Fruit fly (Drosophila melanogaster) whole organism, embryonic: ENCODE data around the gene caup.
A peak's percentile ranks its signal among the peaks of the same experiment; 100 is the strongest.

Experiments
- Abd-B ChIP-seq: fragments of 200-800 bp; sonication (Bioruptor generic); optimal IDR thresholded peaks from 2 replicates; lab custom pipeline; 2018; ENCODE audit warnings: missing biosample characterization, mild to moderate bottlenecking, missing genetic modification characterization, moderate library complexity
- Bgb ChIP-seq: fragments of 200-800 bp; sonication (Bioruptor generic); IDR thresholded peaks from 2 replicates; pipeline ENCODE4 v1.3.6; 2022; ENCODE audit warnings: missing biosample characterization, missing genetic modification characterization; ENCODE audit not compliant: partially characterized antibody
- CG1024 ChIP-seq: fragments of 200-800 bp; sonication (Bioruptor generic); IDR thresholded peaks from 2 replicates; pipeline ENCODE4 v1.3.6; 2022; ENCODE audit warnings: missing biosample characterization, missing genetic modification characterization
- CG11696 ChIP-seq: fragments of 200-800 bp; sonication (Bioruptor generic); IDR thresholded peaks from 2 replicates; pipeline ENCODE4 v1.3.6; 2022; ENCODE audit warnings: missing biosample characterization, missing genetic modification characterization
- CG12104 ChIP-seq: fragments of 200-800 bp; sonication (Bioruptor generic); optimal IDR thresholded peaks from 3 replicates; lab custom pipeline; 2016; ENCODE audit warnings: missing biosample characterization, missing genetic modification characterization
- CG12299 ChIP-seq: fragments of 200-800 bp; sonication (Bioruptor generic); optimal IDR thresholded peaks from 2 replicates; lab custom pipeline; 2018; ENCODE audit warnings: missing biosample characterization, mild to moderate bottlenecking, missing genetic modification characterization
- CG13296 ChIP-seq: fragments of 200-800 bp; sonication (Bioruptor generic); optimal IDR thresholded peaks from 3 replicates; lab custom pipeline; 2018; ENCODE audit warnings: missing biosample characterization, mild to moderate bottlenecking, missing genetic modification characterization
- CG13624 ChIP-seq: fragments of 200-800 bp; sonication (Bioruptor generic); optimal IDR thresholded peaks from 2 replicates; lab custom pipeline; 2016; ENCODE audit warnings: missing biosample characterization, missing genetic modification characterization
- CG14710 ChIP-seq: fragments of 200-800 bp; sonication (Bioruptor generic); optimal IDR thresholded peaks from 3 replicates; lab custom pipeline; 2019; ENCODE audit warnings: missing biosample characterization, mild to moderate bottlenecking, missing genetic modification characterization, moderate library complexity
- CG15269 ChIP-seq: fragments of 200-800 bp; sonication (Bioruptor generic); optimal IDR thresholded peaks from 2 replicates; lab custom pipeline; 2018; ENCODE audit warnings: missing biosample characterization, mild to moderate bottlenecking, missing genetic modification characterization, moderate library complexity
- CG17568 ChIP-seq: fragments of 200-800 bp; sonication (Bioruptor generic); optimal IDR thresholded peaks from 2 replicates; lab custom pipeline; 2018; ENCODE audit warnings: missing biosample characterization, mild to moderate bottlenecking, missing genetic modification characterization, moderate library complexity
- CG2889 ChIP-seq: fragments of 200-800 bp; sonication (Bioruptor generic); IDR thresholded peaks from 3 replicates; pipeline ENCODE4 v1.3.6; 2022; ENCODE audit warnings: missing biosample characterization, missing genetic modification characterization
- CG33557 ChIP-seq: fragments of 200-800 bp; sonication (Bioruptor generic); optimal IDR thresholded peaks from 2 replicates; lab custom pipeline; 2019; ENCODE audit warnings: missing biosample characterization, mild to moderate bottlenecking, missing genetic modification characterization, moderate library complexity
- CG42726 ChIP-seq: fragments of 200-800 bp; sonication (Bioruptor generic); IDR thresholded peaks from 2 replicates; pipeline ENCODE4 v1.3.6; 2022; ENCODE audit warnings: missing biosample characterization, missing genetic modification characterization; ENCODE audit not compliant: partially characterized antibody
- CG6654 ChIP-seq: fragments of 200-800 bp; sonication (Bioruptor generic); optimal IDR thresholded peaks from 2 replicates; lab custom pipeline; 2017; ENCODE audit warnings: missing biosample characterization, mild to moderate bottlenecking, missing genetic modification characterization
- CG8290 ChIP-seq, 3 experiments: fragments of 200-800 bp; sonication (Bioruptor generic); optimal IDR thresholded peaks; 2 replicates each; lab custom pipeline; 2016 to 2019; ENCODE audit warnings: missing biosample characterization in 3 of 3, missing genetic modification characterization in 3 of 3, mild to moderate bottlenecking in 2 of 3, moderate library complexity in 1 of 3
- CG8765 ChIP-seq: fragments of 200-800 bp; sonication (Bioruptor generic); IDR thresholded peaks from 2 replicates; pipeline ENCODE4 v1.3.6; 2022; ENCODE audit warnings: missing biosample characterization, missing genetic modification characterization
- CG9876 ChIP-seq: fragments of 200-800 bp; sonication (Bioruptor generic); optimal IDR thresholded peaks from 2 replicates; lab custom pipeline; 2016; ENCODE audit warnings: missing biosample characterization, missing genetic modification characterization
- CkIIα-i1 ChIP-seq: fragments of 200-800 bp; sonication (Bioruptor generic); IDR thresholded peaks from 2 replicates; pipeline ENCODE4 v1.3.6; 2022; ENCODE audit warnings: missing biosample characterization, missing genetic modification characterization
- Dfd ChIP-seq, 2 experiments: fragments of >200 bp; optimal IDR thresholded peaks; 2 replicates each; lab custom pipeline; 2017; ENCODE audit warnings: missing biosample characterization in 2 of 2, missing genetic modification characterization in 2 of 2
- ERR ChIP-seq: fragments of 200-800 bp; sonication (Bioruptor generic); optimal IDR thresholded peaks from 2 replicates; lab custom pipeline; 2016; ENCODE audit warnings: missing biosample characterization, missing genetic modification characterization
- Gug ChIP-seq: fragments of 200-800 bp; sonication (Bioruptor generic); IDR thresholded peaks from 4 replicates; pipeline ENCODE4 v1.3.6; 2022; ENCODE audit warnings: missing biosample characterization, missing genetic modification characterization
- HLHmδ ChIP-seq: fragments of 200-800 bp; sonication (Bioruptor generic); optimal IDR thresholded peaks from 2 replicates; lab custom pipeline; 2018; ENCODE audit warnings: missing biosample characterization, mild to moderate bottlenecking, missing genetic modification characterization, moderate library complexity
- Hr51 ChIP-seq, 2 experiments: fragments of 200-800 bp; sonication (Bioruptor generic); optimal IDR thresholded peaks; 2 replicates in 1 of 2; 3 replicates in 1 of 2; lab custom pipeline; 2016 to 2018; ENCODE audit warnings: missing biosample characterization in 2 of 2, missing genetic modification characterization in 2 of 2, mild to moderate bottlenecking in 1 of 2, moderate library complexity in 1 of 2
- Hsf ChIP-seq: fragments of 200-800 bp; sonication (Bioruptor generic); optimal IDR thresholded peaks from 3 replicates; lab custom pipeline; 2016; ENCODE audit warnings: missing biosample characterization, missing genetic modification characterization
- Jarid2 ChIP-seq: fragments of 200-800 bp; sonication (Bioruptor generic); optimal IDR thresholded peaks from 3 replicates; lab custom pipeline; 2017; ENCODE audit warnings: mild to moderate bottlenecking, missing biosample characterization, missing genetic modification reagents, missing genetic modification characterization
- Meics ChIP-seq: fragments of 200-800 bp; sonication (Bioruptor generic); optimal IDR thresholded peaks from 2 replicates; lab custom pipeline; 2017; ENCODE audit warnings: missing biosample characterization, mild to moderate bottlenecking, missing genetic modification characterization
- NC2α ChIP-seq: fragments of 200-800 bp; sonication (Bioruptor generic); optimal IDR thresholded peaks from 2 replicates; lab custom pipeline; 2016; ENCODE audit warnings: missing biosample characterization, missing genetic modification characterization
- Rx ChIP-seq: fragments of 200-800 bp; sonication (Bioruptor generic); IDR thresholded peaks from 2 replicates; pipeline ENCODE4 v1.3.6; 2022; ENCODE audit warnings: missing biosample characterization, missing genetic modification characterization
- Sox102F ChIP-seq: fragments of 200-800 bp; sonication (Bioruptor generic); optimal IDR thresholded peaks from 2 replicates; lab custom pipeline; 2018; ENCODE audit warnings: missing biosample characterization, mild to moderate bottlenecking, missing genetic modification characterization, moderate library complexity
- Ssrp ChIP-seq: fragments of 200-800 bp; sonication (Bioruptor generic); optimal IDR thresholded peaks from 2 replicates; lab custom pipeline; 2018; ENCODE audit warnings: missing biosample characterization, mild to moderate bottlenecking, missing genetic modification characterization, moderate library complexity
- aop ChIP-seq: fragments of 200-800 bp; sonication (Bioruptor generic); IDR thresholded peaks from 2 replicates; pipeline ENCODE4 v1.3.6; 2022; ENCODE audit warnings: missing biosample characterization, missing genetic modification characterization
- dimm ChIP-seq: fragments of 200-800 bp; sonication (Bioruptor generic); IDR thresholded peaks from 2 replicates; pipeline ENCODE4 v1.3.6; 2022; ENCODE audit warnings: missing biosample characterization, missing genetic modification characterization
- fd102C ChIP-seq: fragments of 200-800 bp; sonication (Bioruptor generic); optimal IDR thresholded peaks from 2 replicates; lab custom pipeline; 2018; ENCODE audit warnings: missing biosample characterization, mild to moderate bottlenecking, missing genetic modification characterization, moderate library complexity
- grau ChIP-seq: fragments of 200-800 bp; optimal IDR thresholded peaks from 3 replicates; lab custom pipeline; 2019; ENCODE audit warnings: missing biosample characterization, mild to moderate bottlenecking, missing genetic modification characterization, moderate library complexity
- inv ChIP-seq: fragments of 200-800 bp; sonication (Bioruptor generic); IDR thresholded peaks from 2 replicates; pipeline ENCODE4 v1.3.6; 2022; ENCODE audit warnings: missing biosample characterization, missing genetic modification characterization; ENCODE audit not compliant: partially characterized antibody
- kay ChIP-seq: fragments of 200-800 bp; sonication (Bioruptor generic); optimal IDR thresholded peaks from 2 replicates; lab custom pipeline; 2016; ENCODE audit warnings: missing biosample characterization, missing genetic modification characterization
- mirr ChIP-seq: fragments of 200-800 bp; sonication (Bioruptor generic); optimal IDR thresholded peaks from 3 replicates; lab custom pipeline; 2018; ENCODE audit warnings: missing biosample characterization, mild to moderate bottlenecking, missing genetic modification characterization
- nom ChIP-seq: fragments of 200-800 bp; sonication (Bioruptor generic); optimal IDR thresholded peaks from 2 replicates; lab custom pipeline; 2017; ENCODE audit warnings: missing biosample characterization, missing genetic modification characterization, mild to moderate bottlenecking, moderate library complexity, missing genetic modification reagents
- odd ChIP-seq: fragments of 200-800 bp; sonication (Bioruptor generic); optimal IDR thresholded peaks from 2 replicates; lab custom pipeline; 2017; ENCODE audit warnings: missing biosample characterization, mild to moderate bottlenecking, missing genetic modification characterization
- onecut ChIP-seq: fragments of 200-800 bp; sonication (Bioruptor generic); IDR thresholded peaks from 2 replicates; pipeline ENCODE4 v1.3.6; 2022; ENCODE audit warnings: missing biosample characterization, missing genetic modification characterization
- otp ChIP-seq: fragments of 200-800 bp; sonication (Bioruptor generic); IDR thresholded peaks from 3 replicates; pipeline ENCODE4, ENCODE4 v1.3.6; 2022; ENCODE audit warnings: missing biosample characterization, missing genetic modification characterization
- psq ChIP-seq: fragments of 200-800 bp; sonication (Bioruptor generic); optimal IDR thresholded peaks from 2 replicates; lab custom pipeline; 2017; ENCODE audit warnings: missing biosample characterization, missing genetic modification characterization
- sr ChIP-seq: fragments of 200-800 bp; sonication (Bioruptor generic); IDR thresholded peaks from 3 replicates; pipeline ENCODE4 v1.3.6; 2022; ENCODE audit warnings: missing biosample characterization, missing genetic modification characterization
- trh ChIP-seq: fragments of 200-800 bp; sonication (Bioruptor generic); optimal IDR thresholded peaks from 2 replicates; lab custom pipeline; 2016; ENCODE audit warnings: missing biosample characterization, missing genetic modification characterization
- ttk ChIP-seq: fragments of 200-800 bp; sonication (Bioruptor generic); IDR thresholded peaks from 2 replicates; pipeline ENCODE4 v2.1.2; 2022; ENCODE audit warnings: missing biosample characterization, missing genetic modification characterization
- unpg ChIP-seq: fragments of 200-800 bp; sonication (Bioruptor generic); optimal IDR thresholded peaks from 3 replicates; lab custom pipeline; 2018; ENCODE audit warnings: missing biosample characterization, mild to moderate bottlenecking, missing genetic modification characterization, moderate library complexity
- yki ChIP-seq: fragments of >200 bp; optimal IDR thresholded peaks from 3 replicates; lab custom pipeline; 2018

The caup gene

dm6 chr3L:12643820-12644744, 34.7 kb downstream of the caup start (continued):
- TF ChIP-seq inv (GFP tag; lab: Robert Waterston, UW) (no peak), trh (GFP tag; lab: Kevin White, UChicago) (no peak), CG17568 (GFP tag; lab: Kevin White, UChicago) (no peak), CG13624 (GFP tag; lab: Kevin White, UChicago) (no peak), Meics (GFP tag; lab: Kevin White, UChicago) (no peak), CG42726 (no peak), kay (GFP tag; lab: Kevin White, UChicago) (no peak), Sox102F (GFP tag; lab: Kevin White, UChicago) (peak; percentile 66), psq (no peak), CG8765 (GFP tag; lab: Robert Waterston, UW) (no peak), CG15269 (tag; lab: Kevin White, UChicago) (peak; percentile 45), ERR (GFP tag; lab: Kevin White, UChicago) (no peak), CkIIα-i1 (GFP tag; lab: Robert Waterston, UW) (no peak), grau (tag; lab: Kevin White, UChicago) (peak; percentile 90), CG9876 (no peak), Jarid2 (no peak), Hsf (GFP tag; lab: Kevin White, UChicago) (no peak), CG2889 (GFP tag; lab: Robert Waterston, UW) (0 out of 3 replicates have a peak, but pooled peaks have one; percentile 42), sr (no peak), Rx (no peak), Gug (GFP tag; lab: Robert Waterston, UW) (no peak), Abd-B (GFP tag; lab: Kevin White, UChicago) (peak; percentile 4), CG12104 (GFP tag; lab: Kevin White, UChicago) (peak; percentile 47), otp (GFP tag; lab: Robert Waterston, UW) (no peak), CG14710 (tag; lab: Kevin White, UChicago) (peak; percentile 81), unpg (GFP tag; lab: Kevin White, UChicago) (peak; percentile 69), dimm (no peak), mirr (GFP tag; lab: Kevin White, UChicago) (no peak), onecut (0 out of 2 replicates have a peak, but pooled peaks have one; percentile 17), CG6654 (GFP tag; lab: Kevin White, UChicago) (peak; percentile 0), aop (GFP tag; lab: Robert Waterston, UW) (no peak), yki (no peak), nom (GFP tag; lab: Kevin White, UChicago) (no peak), CG33557 (GFP tag; lab: Kevin White, UChicago) (peak; percentile 69), CG8290 (GFP tag; optimal IDR thresholded peaks at IDR 0.05; lab: Kevin White, UChicago) (no peak), CG8290 (tag; optimal IDR thresholded peaks at IDR 0.05; lab: Kevin White, UChicago) (no peak), NC2α (GFP tag; lab: Kevin White, UChicago) (no peak), Hr51 (GFP tag; optimal IDR thresholded peaks at IDR 0.05; lab: Kevin White, UChicago) (peak in 1 of 2 experiments; percentile 42), CG12299 (no peak), odd (peak; percentile 39), Bgb (GFP tag; lab: Robert Waterston, UW) (no peak), Ssrp (tag; lab: Kevin White, UChicago) (peak; percentile 71), CG11696 (GFP tag; lab: Robert Waterston, UW) (no peak), HLHmδ (GFP tag; lab: Kevin White, UChicago) (no peak), Dfd (GFP tag; optimal IDR thresholded peaks at IDR 0.05; lab: Kevin White, UChicago) (no peak), CG13296 (peak; percentile 19), CG1024 (GFP tag; lab: Robert Waterston, UW) (no peak), fd102C (no peak), ttk (GFP tag; lab: Robert Waterston, UW) (no peak)
